Worm (Caenorhabditis elegans): ENCODE data around the gene clec-144.

DNA sequence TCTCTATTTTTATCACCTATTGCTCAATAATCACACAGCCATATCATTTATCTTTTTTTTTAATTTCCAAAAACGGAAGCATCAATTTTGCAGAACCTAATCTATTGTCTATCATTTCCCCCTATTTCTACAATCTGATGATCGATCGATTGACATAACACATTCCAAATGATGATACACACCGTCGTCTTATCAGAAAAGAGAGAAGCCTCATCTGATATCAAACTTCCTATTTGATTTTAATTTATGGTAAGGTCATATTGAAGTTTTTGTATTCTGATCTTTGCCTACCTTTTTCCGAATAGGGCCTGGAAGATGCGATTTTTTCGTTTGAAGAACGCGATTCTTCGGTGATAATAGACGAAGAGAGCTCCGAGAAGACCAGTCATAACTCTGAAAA, 17.2 kb upstream of the clec-144 start:
- TF ChIP-seq him-1 (tag; optimal IDR thresholded peaks at IDR 0.05): no peak
- no peak for TF ChIP-seq dao-5 (tag; optimal IDR thresholded peaks at IDR 0.05)
- TF ChIP-seq W03F9.2 (tag; optimal IDR thresholded peaks at IDR 0.05): no peak
